Fruit fly (Drosophila melanogaster): ENCODE data around the gene CG17328.

- peak; percentile 24 for TF ChIP-seq ovo (GFP tag; optimal IDR thresholded peaks at IDR 0.05)
- no peak for TF ChIP-seq bab1 (GFP tag; optimal IDR thresholded peaks at IDR 0.05)
- no peak for TF ChIP-seq Clk (GFP tag; optimal IDR thresholded peaks at IDR 0.05)
- TF ChIP-seq cic (GFP tag; optimal IDR thresholded peaks at IDR 0.05): peak; percentile 5
- TF ChIP-seq CG11617 (GFP tag; optimal IDR thresholded peaks at IDR 0.05): no peak
- no peak for TF ChIP-seq CG14711 (tag; optimal IDR thresholded peaks at IDR 0.05)
- no peak for TF ChIP-seq kay (GFP tag; ENCODE audit: borderline replicate concordance)
- TF ChIP-seq CG33017 (tag; optimal IDR thresholded peaks at IDR 0.05): no peak
- no peak for TF ChIP-seq Mnt (GFP tag; optimal IDR thresholded peaks at IDR 0.05)
- no peak for TF ChIP-seq CG1620 (GFP tag; optimal IDR thresholded peaks at IDR 0.05)
- peak; percentile 14 for TF ChIP-seq pad (GFP tag; optimal IDR thresholded peaks at IDR 0.05)
These were observed 25.6 kb upstream of the CG17328 start for dm6 chr2L:16274100-16274499.

All from whole organism, adult.